Worm (Caenorhabditis elegans): Measurements from ENCODE around the gene daf-2.

ce11 chrIII:2995288-2995687, 45.4 kb downstream of the daf-2 start:
- TF ChIP-seq ztf-11 (tag; optimal IDR thresholded peaks at IDR 0.05), result no peak
- TF ChIP-seq F13H6.1 (tag; optimal IDR thresholded peaks at IDR 0.05), result no peak
- TF ChIP-seq aly-2 (tag; optimal IDR thresholded peaks at IDR 0.05), result no peak
- no peak for TF ChIP-seq nhr-129 (tag; optimal IDR thresholded peaks at IDR 0.05)
- TF ChIP-seq fos-1 (tag; optimal IDR thresholded peaks at IDR 0.05), result no peak
- no peak for TF ChIP-seq ceh-82 (tag; optimal IDR thresholded peaks at IDR 0.05)

All from whole organism, L2 larva.